Fruit fly (Drosophila melanogaster): ENCODE results near the gene Fer3HCH.

Gene Fer3HCH

dm6 chrX:13108144-13108824 is at the start of gene Fer3HCH:
Gene Fer3HCH, minus strand, starts transcription at chrX:13108194.
- TF ChIP-seq Hnf4 (GFP tag; optimal IDR thresholded peaks at IDR 0.05) (no peak), h (GFP tag; optimal IDR thresholded peaks at IDR 0.05) (no peak), CG32264 (GFP tag; optimal IDR thresholded peaks at IDR 0.05) (no peak), Hr78 (GFP tag; optimal IDR thresholded peaks at IDR 0.05) (no peak), OdsH (GFP tag; optimal IDR thresholded peaks at IDR 0.05) (no peak), fru (GFP tag; optimal IDR thresholded peaks at IDR 0.05) (no peak), Abd-B (GFP tag; optimal IDR thresholded peaks at IDR 0.05) (no peak), tai (GFP tag; optimal IDR thresholded peaks at IDR 0.05) (no peak), dsf (GFP tag; optimal IDR thresholded peaks at IDR 0.05; ENCODE audit: borderline replicate concordance) (no peak), usp (GFP tag; optimal IDR thresholded peaks at IDR 0.05) (no peak), Dif (GFP tag; optimal IDR thresholded peaks at IDR 0.05; ENCODE audit: partially characterized antibody) (no peak), sv (GFP tag; optimal IDR thresholded peaks at IDR 0.05) (no peak), jim (GFP tag; optimal IDR thresholded peaks at IDR 0.05) (no peak), sage (GFP tag; optimal IDR thresholded peaks at IDR 0.05) (no peak)

dm6 chrX:13154783-13155182 is 46.8 kb upstream of the Fer3HCH start, which contains the start of the genes CG4318 and CG4332:
Gene CG4318, minus strand, starts transcription at chrX:13154924.
Gene CG4332, plus strand, starts transcription at chrX:13155038.
- no peak for TF ChIP-seq CG9705 (GFP tag; optimal IDR thresholded peaks at IDR 0.05)
- TF ChIP-seq Rel (GFP tag; optimal IDR thresholded peaks at IDR 0.05), result no peak
- TF ChIP-seq Rel (tag; optimal IDR thresholded peaks at IDR 0.05), result no peak
- peak; percentile 62 for TF ChIP-seq Myc (optimal IDR thresholded peaks at IDR 0.05)
- TF ChIP-seq foxo (GFP tag; optimal IDR thresholded peaks at IDR 0.05), result no peak

- no peak for TF ChIP-seq dl (GFP tag; optimal IDR thresholded peaks at IDR 0.05; ENCODE audit: insufficient read depth in 1 of 2, partially characterized antibody in 2 of 2)
- no peak for TF ChIP-seq psq (GFP tag; optimal IDR thresholded peaks at IDR 0.05)
- no peak for TF ChIP-seq lola (GFP tag; optimal IDR thresholded peaks at IDR 0.05)
- TF ChIP-seq dsf (GFP tag; optimal IDR thresholded peaks at IDR 0.05; ENCODE audit: borderline replicate concordance), result no peak
- no peak for TF ChIP-seq Sp1 (GFP tag; optimal IDR thresholded peaks at IDR 0.05)
- TF ChIP-seq OdsH (GFP tag; optimal IDR thresholded peaks at IDR 0.05), result no peak
- TF ChIP-seq Jra (GFP tag; optimal IDR thresholded peaks at IDR 0.05), result no peak
- no peak for TF ChIP-seq Myc (optimal IDR thresholded peaks at IDR 0.05)
- TF ChIP-seq foxo (GFP tag; optimal IDR thresholded peaks at IDR 0.05), result no peak
- TF ChIP-seq Dif (GFP tag; optimal IDR thresholded peaks at IDR 0.05; ENCODE audit: partially characterized antibody), result no peak
- no peak for TF ChIP-seq jim (GFP tag; optimal IDR thresholded peaks at IDR 0.05)
- no peak for TF ChIP-seq sage (GFP tag; optimal IDR thresholded peaks at IDR 0.05)
- no peak for TF ChIP-seq Rel (GFP tag; optimal IDR thresholded peaks at IDR 0.05)
- no peak for TF ChIP-seq Rel (tag; optimal IDR thresholded peaks at IDR 0.05)
- no peak for TF ChIP-seq GATAd (GFP tag; optimal IDR thresholded peaks at IDR 0.05)
- TF ChIP-seq tai (GFP tag; optimal IDR thresholded peaks at IDR 0.05), result no peak
- no peak for TF ChIP-seq h (GFP tag; optimal IDR thresholded peaks at IDR 0.05)
- TF ChIP-seq CG9705 (GFP tag; optimal IDR thresholded peaks at IDR 0.05), result no peak
Observed at dm6 chrX:13149083-13149482, 41.1 kb upstream of the Fer3HCH start.

dm6 chrX:13145858-13146257 is 37.9 kb upstream of the Fer3HCH start:
- TF ChIP-seq rgr (GFP tag; optimal IDR thresholded peaks at IDR 0.05) (no peak), dsf (GFP tag; optimal IDR thresholded peaks at IDR 0.05; ENCODE audit: borderline replicate concordance) (no peak), usp (GFP tag; optimal IDR thresholded peaks at IDR 0.05) (no peak), brk (GFP tag; optimal IDR thresholded peaks at IDR 0.05) (no peak), CrebA (GFP tag; optimal IDR thresholded peaks at IDR 0.05; ENCODE audit: borderline replicate concordance) (no peak), tai (GFP tag; optimal IDR thresholded peaks at IDR 0.05) (no peak), woc (GFP tag; optimal IDR thresholded peaks at IDR 0.05) (no peak), Hnf4 (GFP tag; optimal IDR thresholded peaks at IDR 0.05) (no peak), h (GFP tag; optimal IDR thresholded peaks at IDR 0.05) (no peak), Mio (GFP tag; optimal IDR thresholded peaks at IDR 0.05) (no peak), fru (GFP tag; optimal IDR thresholded peaks at IDR 0.05) (no peak), Jra (GFP tag; optimal IDR thresholded peaks at IDR 0.05) (no peak), HLH106 (tag; optimal IDR thresholded peaks at IDR 0.05) (no peak), psq (GFP tag; optimal IDR thresholded peaks at IDR 0.05) (no peak), Dfd (GFP tag; optimal IDR thresholded peaks at IDR 0.05) (no peak), Rel (GFP tag; optimal IDR thresholded peaks at IDR 0.05) (no peak), Rel (tag; optimal IDR thresholded peaks at IDR 0.05) (no peak), dl (GFP tag; optimal IDR thresholded peaks at IDR 0.05; ENCODE audit: insufficient read depth in 1 of 2, partially characterized antibody in 2 of 2) (no peak), Sp1 (GFP tag; optimal IDR thresholded peaks at IDR 0.05) (no peak), Myc (optimal IDR thresholded peaks at IDR 0.05) (no peak)

Data from whole organism, wandering third instar larva.